Worm (Caenorhabditis elegans): ENCODE results near the gene zipt-9.

The zipt-9 gene

ce11 chrV:13748658-13749057 lies 33.6 kb upstream of the zipt-9 start, which contains the start of gene F35E12.10:
TSS of gene F35E12.10 (minus strand) at chrV:13748758.
- TF ChIP-seq daf-12 (tag; optimal IDR thresholded peaks at IDR 0.05) (no peak), pha-4 (tag; optimal IDR thresholded peaks at IDR 0.05) (no peak), aly-2 (tag; optimal IDR thresholded peaks at IDR 0.05) (no peak), ztf-4 (tag; optimal IDR thresholded peaks at IDR 0.05) (no peak), jun-1 (tag; optimal IDR thresholded peaks at IDR 0.05) (no peak), snpc-4 (tag; optimal IDR thresholded peaks at IDR 0.05) (no peak), nhr-12 (tag; optimal IDR thresholded peaks at IDR 0.05) (no peak), zag-1 (tag; optimal IDR thresholded peaks at IDR 0.05) (no peak)

ce11 chrV:13744901-13745300 lies 29.8 kb upstream of the zipt-9 start, which contains the start of gene F35E12.9:
TSS of gene F35E12.9 (minus strand) at chrV:13745127.
- no peak for TF ChIP-seq mdl-1 (tag; optimal IDR thresholded peaks at IDR 0.05)
- TF ChIP-seq jun-1 (tag; optimal IDR thresholded peaks at IDR 0.05), result peak; percentile 49
- TF ChIP-seq fkh-10 (GFP tag; optimal IDR thresholded peaks at IDR 0.05), result no peak
- TF ChIP-seq nhr-237 (tag; optimal IDR thresholded peaks at IDR 0.05), result no peak
- no peak for TF ChIP-seq lsy-12 (tag; optimal IDR thresholded peaks at IDR 0.05)
- TF ChIP-seq pqm-1 (tag; optimal IDR thresholded peaks at IDR 0.05), result peak; percentile 94
- no peak for TF ChIP-seq nhr-25 (tag; optimal IDR thresholded peaks at IDR 0.05)
- peak; percentile 95 for TF ChIP-seq elt-2 (tag; optimal IDR thresholded peaks at IDR 0.05)
- TF ChIP-seq pha-4 (tag; optimal IDR thresholded peaks at IDR 0.05), result peak; percentile 61

- TF ChIP-seq pqm-1 (tag; optimal IDR thresholded peaks at IDR 0.05) (peak; percentile 80), nhr-76 (tag; optimal IDR thresholded peaks at IDR 0.05) (no peak), aly-2 (tag; optimal IDR thresholded peaks at IDR 0.05) (no peak), elt-2 (tag; optimal IDR thresholded peaks at IDR 0.05) (peak; percentile 86), ceh-9 (tag; optimal IDR thresholded peaks at IDR 0.05) (no peak), nhr-11 (tag; optimal IDR thresholded peaks at IDR 0.05) (no peak), sea-2 (GFP tag; optimal IDR thresholded peaks at IDR 0.05) (no peak), elt-3 (tag; optimal IDR thresholded peaks at IDR 0.05) (no peak), nhr-23 (tag; optimal IDR thresholded peaks at IDR 0.05) (no peak), ZK546.5 (tag; optimal IDR thresholded peaks at IDR 0.05) (no peak), mml-1 (tag; optimal IDR thresholded peaks at IDR 0.05) (no peak), lsy-12 (tag; optimal IDR thresholded peaks at IDR 0.05) (no peak), nhr-12 (tag; optimal IDR thresholded peaks at IDR 0.05) (no peak), mdl-1 (tag; optimal IDR thresholded peaks at IDR 0.05) (no peak)
These were observed 24.8 kb upstream of the zipt-9 start for ce11 chrV:13739901-13740300.

- no peak for TF ChIP-seq lin-15B (tag; optimal IDR thresholded peaks at IDR 0.05)
- no peak for TF ChIP-seq fos-1 (tag; optimal IDR thresholded peaks at IDR 0.05)
- TF ChIP-seq daf-12 (tag; optimal IDR thresholded peaks at IDR 0.05), result no peak
- TF ChIP-seq nhr-25 (tag; optimal IDR thresholded peaks at IDR 0.05), result no peak
- no peak for TF ChIP-seq unc-39 (tag; optimal IDR thresholded peaks at IDR 0.05)
- TF ChIP-seq mdl-1 (tag; optimal IDR thresholded peaks at IDR 0.05), result no peak
- no peak for TF ChIP-seq nhr-67 (tag; optimal IDR thresholded peaks at IDR 0.05)
- TF ChIP-seq ceh-16 (tag; optimal IDR thresholded peaks at IDR 0.05), result no peak
- no peak for TF ChIP-seq R02D3.7 (tag; optimal IDR thresholded peaks at IDR 0.05)
- TF ChIP-seq nhr-23 (tag; optimal IDR thresholded peaks at IDR 0.05), result no peak
- no peak for TF ChIP-seq skn-1 (tag; optimal IDR thresholded peaks at IDR 0.05)
- TF ChIP-seq fkh-2 (tag; optimal IDR thresholded peaks at IDR 0.05), result no peak
- TF ChIP-seq ama-1 (optimal IDR thresholded peaks at IDR 0.05), result no peak
- TF ChIP-seq ceh-82 (tag; optimal IDR thresholded peaks at IDR 0.05), result no peak
- TF ChIP-seq eor-1 (tag; optimal IDR thresholded peaks at IDR 0.05), result no peak
- TF ChIP-seq lsy-12 (tag; optimal IDR thresholded peaks at IDR 0.05), result no peak
- TF ChIP-seq ztf-4 (tag; optimal IDR thresholded peaks at IDR 0.05), result no peak
These were observed 23.3 kb upstream of the zipt-9 start, which contains the start of gene irg-5 for ce11 chrV:13738374-13738773. TSS of gene irg-5 (minus strand) at chrV:13738474.

ce11 chrV:13736147-13736546 lies 21.1 kb upstream of the zipt-9 start, which contains the start of gene F35E12.6:
TSS of gene F35E12.6 (minus strand) at chrV:13736247.
- peak; percentile 36 for TF ChIP-seq elt-2 (tag; optimal IDR thresholded peaks at IDR 0.05)
- TF ChIP-seq lsy-12 (tag; optimal IDR thresholded peaks at IDR 0.05), result no peak

- TF ChIP-seq pqm-1 (tag; optimal IDR thresholded peaks at IDR 0.05), result peak; percentile 35
- TF ChIP-seq elt-2 (tag; optimal IDR thresholded peaks at IDR 0.05), result peak; percentile 58
- TF ChIP-seq ama-1 (optimal IDR thresholded peaks at IDR 0.05), result no peak
These were observed 15.7 kb upstream of the zipt-9 start, which contains the start of gene dct-17 for ce11 chrV:13730762-13731161. TSS of gene dct-17 (minus strand) at chrV:13730784.
